Worm (Caenorhabditis elegans) whole organism, L3 larva: Measurements from ENCODE around the gene C11E4.8.
"Not testable (repeated sequence)": the region's sequence is repeated elsewhere in the genome, so short reads cannot be mapped to it uniquely, and the experiment has no call there.

ENCODE experiments used
- R02D3.7 ChIP-seq: fragments of 150-350 bp; optimal IDR thresholded peaks from 2 replicates; lab custom pipeline; 2014; ENCODE audit warnings: missing biosample characterization, missing genetic modification characterization
- ZK546.5 ChIP-seq: sonication (generic microtip); optimal IDR thresholded peaks from 2 replicates; lab custom pipeline; 2017; ENCODE audit warnings: missing biosample characterization, missing genetic modification characterization
- aly-2 ChIP-seq: fragments of 150-350 bp; optimal IDR thresholded peaks from 2 replicates; lab custom pipeline; 2014; ENCODE audit warnings: missing biosample characterization, missing genetic modification characterization
- ama-1 ChIP-seq: fragments of 150-350 bp; optimal IDR thresholded peaks from 2 replicates; lab custom pipeline; 2018
- ceh-16 ChIP-seq: sonication (generic microtip); optimal IDR thresholded peaks from 2 replicates; lab custom pipeline; 2017; ENCODE audit warnings: missing biosample characterization, missing genetic modification characterization
- ceh-28 ChIP-seq: fragments of 150-350 bp; optimal IDR thresholded peaks from 2 replicates; lab custom pipeline; 2014; ENCODE audit warnings: missing biosample characterization, missing genetic modification reagents, missing genetic modification characterization
- ceh-82 ChIP-seq: fragments of 150-350 bp; optimal IDR thresholded peaks from 2 replicates; lab custom pipeline; 2014; ENCODE audit warnings: missing biosample characterization, missing genetic modification characterization
- ceh-9 ChIP-seq: sonication (generic microtip); optimal IDR thresholded peaks from 2 replicates; lab custom pipeline; 2018; ENCODE audit warnings: missing biosample characterization, missing genetic modification characterization
- egl-27 ChIP-seq: sonication (generic microtip); optimal IDR thresholded peaks from 4 replicates; lab custom pipeline; 2017; ENCODE audit warnings: missing biosample characterization, missing genetic modification reagents, missing genetic modification characterization
- egl-5 ChIP-seq: fragments of 150-350 bp; optimal IDR thresholded peaks from 2 replicates; lab custom pipeline; 2017; ENCODE audit warnings: missing biosample characterization, missing genetic modification reagents, missing genetic modification characterization, inconsistent platforms
- elt-1 ChIP-seq: fragments of 150-350 bp; optimal IDR thresholded peaks from 2 replicates; lab custom pipeline; 2014; ENCODE audit warnings: missing biosample characterization, missing genetic modification characterization
- elt-2 ChIP-seq: sonication (generic microtip); optimal IDR thresholded peaks from 2 replicates; lab custom pipeline; 2016; ENCODE audit warnings: missing genetic modification reagents, mild to moderate bottlenecking, missing genetic modification characterization, missing compliant biosample characterization
- elt-3 ChIP-seq, 3 experiments: fragments of 150-350 bp in 1 of 3; sonication (generic microtip) in 2 of 3; optimal IDR thresholded peaks; 2 replicates in 2 of 3; 4 replicates in 1 of 3; lab custom pipeline; 2014 to 2017; ENCODE audit warnings: missing biosample characterization in 3 of 3, missing genetic modification characterization in 3 of 3
- eor-1 ChIP-seq, 2 experiments: fragments of 150-350 bp; optimal IDR thresholded peaks; 2 replicates each; lab custom pipeline; 2014 to 2018; ENCODE audit warnings: missing biosample characterization in 2 of 2, missing genetic modification characterization in 2 of 2
- fkh-10 ChIP-seq: sonication (generic microtip); optimal IDR thresholded peaks from 2 replicates; lab custom pipeline; 2017; ENCODE audit warnings: missing biosample characterization, missing genetic modification reagents, missing genetic modification characterization
- fkh-2 ChIP-seq: fragments of 150-350 bp; optimal IDR thresholded peaks from 2 replicates; lab custom pipeline; 2014; ENCODE audit warnings: missing biosample characterization, missing genetic modification reagents, missing genetic modification characterization
- hmg-11 ChIP-seq: sonication (generic microtip); optimal IDR thresholded peaks from 2 replicates; lab custom pipeline; 2016; ENCODE audit warnings: missing genetic modification characterization, missing compliant biosample characterization
- lsy-12 ChIP-seq: sonication (generic microtip); optimal IDR thresholded peaks from 2 replicates; lab custom pipeline; 2016; ENCODE audit warnings: mild to moderate bottlenecking, missing genetic modification characterization, missing compliant biosample characterization
- mml-1 ChIP-seq: fragments of 150-350 bp; sonication (generic microtip); optimal IDR thresholded peaks from 3 replicates; lab custom pipeline; 2014; ENCODE audit warnings: missing biosample characterization, missing genetic modification characterization
- nfya-1 ChIP-seq: sonication (generic microtip); optimal IDR thresholded peaks from 2 replicates; lab custom pipeline; 2017; ENCODE audit warnings: missing genetic modification characterization, mild to moderate bottlenecking, missing compliant biosample characterization, antibody characterized with exemption, moderate library complexity; ENCODE audit not compliant: insufficient read depth
- nhr-11 ChIP-seq: fragments of 150-350 bp; optimal IDR thresholded peaks from 2 replicates; lab custom pipeline; 2014; ENCODE audit warnings: missing biosample characterization, missing genetic modification characterization
- nhr-23 ChIP-seq: fragments of 150-350 bp; optimal IDR thresholded peaks from 2 replicates; lab custom pipeline; 2014; ENCODE audit warnings: missing biosample characterization, missing genetic modification reagents, missing genetic modification characterization
- nhr-237 ChIP-seq: fragments of 150-350 bp; optimal IDR thresholded peaks from 2 replicates; lab custom pipeline; 2014; ENCODE audit warnings: missing biosample characterization, missing genetic modification characterization
- nhr-25 ChIP-seq: sonication (generic microtip); optimal IDR thresholded peaks from 2 replicates; lab custom pipeline; 2017; ENCODE audit warnings: missing biosample characterization, missing genetic modification characterization
- nhr-28 ChIP-seq: fragments of 150-350 bp; optimal IDR thresholded peaks from 2 replicates; lab custom pipeline; 2014; ENCODE audit warnings: missing biosample characterization, missing genetic modification characterization
- nhr-43 ChIP-seq: sonication (generic microtip); optimal IDR thresholded peaks from 2 replicates; lab custom pipeline; 2016; ENCODE audit warnings: mild to moderate bottlenecking, missing genetic modification characterization, missing compliant biosample characterization; ENCODE audit not compliant: poor library complexity, severe bottlenecking
- nhr-67 ChIP-seq: fragments of 150-350 bp; optimal IDR thresholded peaks from 2 replicates; lab custom pipeline; 2014; ENCODE audit warnings: missing biosample characterization, missing genetic modification characterization
- nhr-76 ChIP-seq: fragments of 150-350 bp; sonication (generic microtip); optimal IDR thresholded peaks from 5 replicates; lab custom pipeline; 2014; ENCODE audit warnings: missing biosample characterization, missing genetic modification characterization
- nhr-77 ChIP-seq: fragments of 150-350 bp; optimal IDR thresholded peaks from 2 replicates; lab custom pipeline; 2014; ENCODE audit warnings: missing biosample characterization, missing genetic modification characterization
- pha-4 ChIP-seq: fragments of 150-350 bp; optimal IDR thresholded peaks from 2 replicates; lab custom pipeline; 2014; ENCODE audit warnings: missing biosample characterization, missing genetic modification reagents, missing genetic modification characterization
- pqm-1 ChIP-seq: fragments of 150-350 bp; optimal IDR thresholded peaks from 2 replicates; lab custom pipeline; 2017; ENCODE audit warnings: missing biosample characterization, missing genetic modification characterization, inconsistent platforms
- sea-2 ChIP-seq: fragments of 150-350 bp; sonication (generic microtip); optimal IDR thresholded peaks from 4 replicates; lab custom pipeline; 2014; ENCODE audit warnings: missing biosample characterization, missing genetic modification reagents, missing genetic modification characterization
- skn-1 ChIP-seq: fragments of 150-350 bp; optimal IDR thresholded peaks from 2 replicates; lab custom pipeline; 2014; ENCODE audit warnings: missing biosample characterization, missing genetic modification characterization
- snpc-4 ChIP-seq: fragments of 150-350 bp; optimal IDR thresholded peaks from 2 replicates; lab custom pipeline; 2014; ENCODE audit warnings: missing biosample characterization, missing genetic modification characterization
- tbx-2 ChIP-seq: sonication (generic microtip); optimal IDR thresholded peaks from 2 replicates; lab custom pipeline; 2016; ENCODE audit warnings: mild to moderate bottlenecking, missing genetic modification characterization, missing compliant biosample characterization
- zag-1 ChIP-seq: fragments of 150-350 bp; optimal IDR thresholded peaks from 2 replicates; lab custom pipeline; 2014; ENCODE audit warnings: missing biosample characterization, missing genetic modification characterization
- ztf-11 ChIP-seq: fragments of 150-350 bp; optimal IDR thresholded peaks from 2 replicates; lab custom pipeline; 2014; ENCODE audit warnings: missing biosample characterization, missing genetic modification characterization
- ztf-4 ChIP-seq: fragments of 150-350 bp; optimal IDR thresholded peaks from 2 replicates; lab custom pipeline; 2014; ENCODE audit warnings: missing biosample characterization, missing genetic modification characterization

The C11E4.8 gene

ce11 chrX:9622609-9623008, 2.4 kb downstream of the C11E4.8 start:
- no peak for TF ChIP-seq ZK546.5 (tag; lab: Kevin White, UChicago)
- TF ChIP-seq lsy-12 (tag; lab: Kevin White, UChicago), result peak; percentile 4
- TF ChIP-seq elt-3 (tag; optimal IDR thresholded peaks at IDR 0.05; lab: Kevin White, UChicago), result no peak
- TF ChIP-seq mml-1 (tag; lab: Kevin White, UChicago), result no peak
- TF ChIP-seq sea-2 (GFP tag; lab: Kevin White, UChicago), result no peak
- no peak for TF ChIP-seq aly-2 (tag; lab: Kevin White, UChicago)
- peak; percentile 59 for TF ChIP-seq nhr-43 (tag; lab: Kevin White, UChicago)
- peak; percentile 14 for TF ChIP-seq hmg-11 (tag; lab: Kevin White, UChicago)
- peak; percentile 4 for TF ChIP-seq nhr-25 (tag; lab: Kevin White, UChicago)
- TF ChIP-seq ama-1 (lab: Kevin White, UChicago), result no peak
- TF ChIP-seq snpc-4 (tag; lab: Kevin White, UChicago), result no peak
- TF ChIP-seq tbx-2 (tag; lab: Kevin White, UChicago), result no peak
- no peak for TF ChIP-seq nhr-28 (tag; lab: Kevin White, UChicago)
- TF ChIP-seq elt-1, result no peak
- TF ChIP-seq nhr-76 (tag; lab: Kevin White, UChicago), result no peak
- no peak for TF ChIP-seq zag-1 (tag; lab: Kevin White, UChicago)
- TF ChIP-seq nhr-67 (tag; lab: Kevin White, UChicago), result no peak
- no peak for TF ChIP-seq nhr-11 (tag; lab: Kevin White, UChicago)
- TF ChIP-seq ztf-4 (tag; lab: Kevin White, UChicago), result no peak
- no peak for TF ChIP-seq skn-1 (tag; lab: Kevin White, UChicago)
- peak; percentile 27 for TF ChIP-seq elt-2 (tag; lab: Kevin White, UChicago)
- TF ChIP-seq eor-1 (tag; optimal IDR thresholded peaks at IDR 0.05; lab: Kevin White, UChicago), result no peak
- TF ChIP-seq egl-27 (tag; lab: Kevin White, UChicago), result no peak
- TF ChIP-seq fkh-2 (tag; lab: Kevin White, UChicago), result no peak
- no peak for TF ChIP-seq nhr-237

ce11 chrX:9625824-9626223, 5.6 kb downstream of the C11E4.8 start, which contains the start of gene F34H10.1:
Gene F34H10.1 (plus strand): TSS chrX:9626124.
- TF ChIP-seq nhr-25 (tag; lab: Kevin White, UChicago); nhr-28 (tag; lab: Kevin White, UChicago); nfya-1: not testable (repeated sequence)

ce11 chrX:9629552-9629951, 9.3 kb downstream of the C11E4.8 start:
- TF ChIP-seq tbx-2 (tag; lab: Kevin White, UChicago), result no peak
- no peak for TF ChIP-seq ceh-82 (tag; lab: Kevin White, UChicago)
- TF ChIP-seq R02D3.7, result no peak
- no peak for TF ChIP-seq ceh-9
- TF ChIP-seq mml-1 (tag; lab: Kevin White, UChicago), result no peak
- TF ChIP-seq fkh-2 (tag; lab: Kevin White, UChicago), result no peak
- TF ChIP-seq sea-2 (GFP tag; lab: Kevin White, UChicago), result no peak
- no peak for TF ChIP-seq pha-4 (tag; lab: Kevin White, UChicago)
- no peak for TF ChIP-seq aly-2 (tag; lab: Kevin White, UChicago)
- no peak for TF ChIP-seq pqm-1 (tag; lab: Kevin White, UChicago)
- no peak for TF ChIP-seq nhr-25 (tag; lab: Kevin White, UChicago)

DNA sequence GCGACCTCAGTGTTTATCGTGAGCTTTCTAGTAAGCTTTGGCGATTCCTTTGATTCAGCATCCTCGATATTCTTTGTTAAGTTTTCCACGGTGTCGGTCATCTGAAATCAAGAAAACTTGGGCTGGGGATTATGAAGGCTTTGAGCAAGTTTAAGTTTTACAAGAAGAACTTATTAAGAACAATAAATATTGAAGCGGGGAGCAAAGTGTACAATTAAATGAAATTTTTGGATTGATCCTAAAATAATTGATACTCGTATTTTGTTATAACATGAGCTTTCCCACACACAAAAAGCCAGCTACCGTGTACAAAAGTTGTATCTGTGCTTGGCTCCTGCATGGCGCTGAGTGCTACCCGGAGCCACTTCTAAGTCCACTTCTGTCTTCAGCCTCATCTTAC, 14.7 kb downstream of the C11E4.8 start, which contains the start of gene F34H10.3:
Gene F34H10.3 (minus strand): TSS at position 101 of the 400 bp plus-strand sequence.
- TF ChIP-seq ceh-16 (tag; lab: Kevin White, UChicago), result no peak
- TF ChIP-seq fkh-10 (GFP tag; lab: Kevin White, UChicago), result no peak
- no peak for TF ChIP-seq nhr-28 (tag; lab: Kevin White, UChicago)
- no peak for TF ChIP-seq nhr-23 (tag; lab: Kevin White, UChicago)
- TF ChIP-seq pqm-1 (tag; lab: Kevin White, UChicago), result no peak
- TF ChIP-seq aly-2 (tag; lab: Kevin White, UChicago), result no peak
- TF ChIP-seq nhr-77 (tag; lab: Kevin White, UChicago), result no peak
- TF ChIP-seq lsy-12 (tag; lab: Kevin White, UChicago), result no peak
- TF ChIP-seq nfya-1, result no peak
- TF ChIP-seq ztf-4 (tag; lab: Kevin White, UChicago), result no peak
- no peak for TF ChIP-seq zag-1 (tag; lab: Kevin White, UChicago)
- no peak for TF ChIP-seq ztf-11 (tag; lab: Kevin White, UChicago)
- TF ChIP-seq skn-1 (tag; lab: Kevin White, UChicago), result no peak
- no peak for TF ChIP-seq mml-1 (tag; lab: Kevin White, UChicago)
- no peak for TF ChIP-seq pha-4 (tag; lab: Kevin White, UChicago)
- no peak for TF ChIP-seq tbx-2 (tag; lab: Kevin White, UChicago)
- TF ChIP-seq nhr-237, result no peak
- TF ChIP-seq ceh-28 (tag; lab: Kevin White, UChicago), result no peak
- no peak for TF ChIP-seq egl-5 (tag; lab: Kevin White, UChicago)
- TF ChIP-seq snpc-4 (tag; lab: Kevin White, UChicago), result no peak
